Fruit fly (Drosophila melanogaster) whole organism, embryonic: ENCODE data around the gene CG15642.

Source experiments
- BtbVII ChIP-seq: fragments of 200-800 bp; sonication (Bioruptor generic); optimal IDR thresholded peaks from 3 replicates; lab custom pipeline; 2017; ENCODE audit warnings: missing biosample characterization, mild to moderate bottlenecking, missing genetic modification characterization
- C15 ChIP-seq: fragments of 200-800 bp; sonication (Bioruptor generic); IDR thresholded peaks from 3 replicates; pipeline ENCODE4 v1.3.6; 2022; ENCODE audit warnings: missing biosample characterization, missing genetic modification characterization
- CG10366 ChIP-seq: fragments of 200-800 bp; sonication (Bioruptor generic); IDR thresholded peaks from 2 replicates; pipeline ENCODE4 v1.3.6; 2022; ENCODE audit warnings: missing biosample characterization, missing genetic modification characterization
- CG10431 ChIP-seq: fragments of 200-800 bp; sonication (Bioruptor generic); optimal IDR thresholded peaks from 3 replicates; lab custom pipeline; 2018; ENCODE audit warnings: missing biosample characterization, mild to moderate bottlenecking, missing genetic modification characterization
- CG10979 ChIP-seq: fragments of 200-800 bp; sonication (Bioruptor generic); optimal IDR thresholded peaks from 2 replicates; lab custom pipeline; 2018; ENCODE audit warnings: missing biosample characterization, mild to moderate bottlenecking, missing genetic modification characterization, moderate library complexity
- CG13123 ChIP-seq: fragments of 200-800 bp; sonication (Bioruptor generic); optimal IDR thresholded peaks from 2 replicates; lab custom pipeline; 2016; ENCODE audit warnings: missing biosample characterization, missing genetic modification characterization
- CG14710 ChIP-seq: fragments of 200-800 bp; sonication (Bioruptor generic); optimal IDR thresholded peaks from 3 replicates; lab custom pipeline; 2019; ENCODE audit warnings: missing biosample characterization, mild to moderate bottlenecking, missing genetic modification characterization, moderate library complexity
- CG15479 ChIP-seq: fragments of 200-800 bp; sonication (Bioruptor generic); optimal IDR thresholded peaks from 3 replicates; lab custom pipeline; 2019; ENCODE audit warnings: missing biosample characterization, mild to moderate bottlenecking, missing genetic modification characterization, moderate library complexity
- CG15514 ChIP-seq: fragments of 200-800 bp; sonication (Bioruptor generic); optimal IDR thresholded peaks from 3 replicates; lab custom pipeline; 2017; ENCODE audit warnings: missing biosample characterization, missing genetic modification characterization, mild to moderate bottlenecking, moderate library complexity, missing genetic modification reagents
- CG1603 ChIP-seq: fragments of 200-800 bp; sonication (Bioruptor generic); optimal IDR thresholded peaks from 2 replicates; lab custom pipeline; 2019; ENCODE audit warnings: missing biosample characterization, mild to moderate bottlenecking, missing genetic modification characterization, moderate library complexity
- CG16815 ChIP-seq: fragments of 200-800 bp; sonication (Bioruptor generic); optimal IDR thresholded peaks from 3 replicates; lab custom pipeline; 2017; ENCODE audit warnings: missing biosample characterization, mild to moderate bottlenecking, missing genetic modification characterization
- CG30403 ChIP-seq: fragments of 200-800 bp; sonication (Bioruptor generic); optimal IDR thresholded peaks from 3 replicates; lab custom pipeline; 2016; ENCODE audit warnings: missing biosample characterization, missing genetic modification characterization
- CG31441 ChIP-seq: fragments of 200-800 bp; sonication (Bioruptor generic); IDR thresholded peaks from 2 replicates; pipeline ENCODE4 v1.3.6; 2022; ENCODE audit warnings: missing biosample characterization, missing genetic modification characterization
- CG32767 ChIP-seq: fragments of 200-800 bp; sonication (Bioruptor generic); IDR thresholded peaks from 2 replicates; pipeline ENCODE4 v1.3.6; 2022; ENCODE audit warnings: missing biosample characterization, missing genetic modification characterization
- CG3838 ChIP-seq: fragments of 200-800 bp; sonication (Bioruptor generic); optimal IDR thresholded peaks from 3 replicates; lab custom pipeline; 2016; ENCODE audit warnings: missing biosample characterization, missing genetic modification characterization
- CG4730 ChIP-seq: fragments of 200-800 bp; sonication (Bioruptor generic); IDR thresholded peaks from 2 replicates; pipeline ENCODE4 v1.3.6; 2022; ENCODE audit warnings: missing biosample characterization, missing genetic modification characterization
- CG7556 ChIP-seq: fragments of 200-800 bp; sonication (Bioruptor generic); optimal IDR thresholded peaks from 2 replicates; lab custom pipeline; 2017; ENCODE audit warnings: missing biosample characterization, mild to moderate bottlenecking, missing genetic modification characterization
- CG8089 ChIP-seq: fragments of 200-800 bp; sonication (Bioruptor generic); optimal IDR thresholded peaks from 3 replicates; lab custom pipeline; 2016; ENCODE audit warnings: missing biosample characterization, missing genetic modification characterization
- CG8290 ChIP-seq, 3 experiments: fragments of 200-800 bp; sonication (Bioruptor generic); optimal IDR thresholded peaks; 2 replicates each; lab custom pipeline; 2016 to 2019; ENCODE audit warnings: missing biosample characterization in 3 of 3, missing genetic modification characterization in 3 of 3, mild to moderate bottlenecking in 2 of 3, moderate library complexity in 1 of 3
- CG9817 ChIP-seq: fragments of 200-800 bp; sonication (Bioruptor generic); optimal IDR thresholded peaks from 2 replicates; lab custom pipeline; 2018; ENCODE audit warnings: missing biosample characterization, mild to moderate bottlenecking, missing genetic modification characterization, moderate library complexity
- D ChIP-seq, 2 experiments: fragments of 200-800 bp in 1 of 2; fragments of >200 bp in 1 of 2; sonication (Bioruptor generic) in 1 of 2; optimal IDR thresholded peaks; 2 replicates in 1 of 2; 3 replicates in 1 of 2; lab custom pipeline; 2017; ENCODE audit warnings: mild to moderate bottlenecking in 1 of 2, missing biosample characterization in 1 of 2, missing genetic modification characterization in 1 of 2, missing genetic modification reagents in 1 of 2
- Dll ChIP-seq: fragments of 200-800 bp; sonication (Bioruptor generic); IDR thresholded peaks from 4 replicates; pipeline ENCODE4 v1.3.6; 2022; ENCODE audit warnings: missing biosample characterization, missing genetic modification characterization; ENCODE audit not compliant: partially characterized antibody
- Ets97D ChIP-seq: fragments of 200-800 bp; sonication (Bioruptor generic); optimal IDR thresholded peaks from 3 replicates; lab custom pipeline; 2016; ENCODE audit warnings: missing biosample characterization, missing genetic modification characterization
- Gug ChIP-seq: fragments of 200-800 bp; sonication (Bioruptor generic); IDR thresholded peaks from 4 replicates; pipeline ENCODE4 v1.3.6; 2022; ENCODE audit warnings: missing biosample characterization, missing genetic modification characterization
- H15 ChIP-seq: fragments of 200-800 bp; sonication (Bioruptor generic); IDR thresholded peaks from 3 replicates; pipeline ENCODE4 v1.3.6; 2022; ENCODE audit warnings: missing biosample characterization, missing genetic modification characterization
- HLH4C ChIP-seq: fragments of 200-800 bp; sonication (Bioruptor generic); IDR thresholded peaks from 3 replicates; pipeline ENCODE4 v1.3.6; 2022; ENCODE audit warnings: missing biosample characterization, missing genetic modification characterization; ENCODE audit not compliant: partially characterized antibody
- Hmx ChIP-seq: fragments of 200-800 bp; sonication (Bioruptor generic); optimal IDR thresholded peaks from 2 replicates; lab custom pipeline; 2016; ENCODE audit warnings: missing biosample characterization, missing genetic modification characterization
- Nf-YC ChIP-seq: fragments of 200-800 bp; optimal IDR thresholded peaks from 3 replicates; lab custom pipeline; 2019; ENCODE audit warnings: missing biosample characterization, mild to moderate bottlenecking, missing genetic modification characterization, moderate library complexity
- Ravus ChIP-seq: fragments of 200-800 bp; sonication (Bioruptor generic); IDR thresholded peaks from 2 replicates; pipeline ENCODE4 v1.3.6; 2022; ENCODE audit warnings: missing biosample characterization, missing genetic modification characterization
- bab2 ChIP-seq: fragments of 200-800 bp; sonication (Bioruptor generic); optimal IDR thresholded peaks from 2 replicates; lab custom pipeline; 2016; ENCODE audit warnings: missing biosample characterization, missing genetic modification characterization
- bcd ChIP-seq: fragments of 200-800 bp; sonication (Bioruptor generic); optimal IDR thresholded peaks from 2 replicates; lab custom pipeline; 2017; ENCODE audit warnings: missing biosample characterization, mild to moderate bottlenecking, missing genetic modification characterization
- crol ChIP-seq: fragments of 200-800 bp; sonication (Bioruptor generic); IDR thresholded peaks from 2 replicates; pipeline ENCODE4 v1.3.6; 2022; ENCODE audit warnings: missing biosample characterization, missing genetic modification characterization
- danr ChIP-seq: fragments of 200-800 bp; sonication (Bioruptor generic); IDR thresholded peaks from 2 replicates; pipeline ENCODE4 v1.3.6; 2022; ENCODE audit warnings: missing biosample characterization, missing genetic modification characterization
- exex ChIP-seq: fragments of 200-800 bp; sonication (Bioruptor generic); optimal IDR thresholded peaks from 4 replicates; lab custom pipeline; 2018; ENCODE audit warnings: missing biosample characterization, mild to moderate bottlenecking, missing genetic modification characterization, moderate library complexity
- fru ChIP-seq: fragments of >200 bp; optimal IDR thresholded peaks from 2 replicates; lab custom pipeline; 2017
- ftz-f1 ChIP-seq: fragments of 200-800 bp; sonication (Bioruptor generic); optimal IDR thresholded peaks from 2 replicates; lab custom pipeline; 2016; ENCODE audit warnings: missing biosample characterization, missing genetic modification characterization
- gfzf ChIP-seq: fragments of 200-800 bp; sonication (Bioruptor generic); optimal IDR thresholded peaks from 2 replicates; lab custom pipeline; 2016; ENCODE audit warnings: missing biosample characterization, mild to moderate bottlenecking, missing genetic modification characterization, moderate library complexity
- grn ChIP-seq: fragments of 200-800 bp; sonication (Bioruptor generic); optimal IDR thresholded peaks from 3 replicates; lab custom pipeline; 2017; ENCODE audit warnings: missing biosample characterization, missing genetic modification characterization
- gsb-n ChIP-seq: fragments of 200-800 bp; sonication (Bioruptor generic); optimal IDR thresholded peaks from 3 replicates; lab custom pipeline; 2018; ENCODE audit warnings: missing biosample characterization, mild to moderate bottlenecking, missing genetic modification characterization
- ham ChIP-seq: fragments of 200-800 bp; sonication (Bioruptor generic); IDR thresholded peaks from 2 replicates; pipeline ENCODE4 v1.3.6; 2022; ENCODE audit warnings: missing biosample characterization, missing genetic modification characterization
- hbn ChIP-seq: fragments of 200-800 bp; sonication (Bioruptor generic); IDR thresholded peaks from 2 replicates; pipeline ENCODE4 v1.3.6; 2022; ENCODE audit warnings: missing biosample characterization, missing genetic modification characterization; ENCODE audit not compliant: partially characterized antibody
- kay ChIP-seq: fragments of 200-800 bp; sonication (Bioruptor generic); optimal IDR thresholded peaks from 2 replicates; lab custom pipeline; 2016; ENCODE audit warnings: missing biosample characterization, missing genetic modification characterization
- knrl ChIP-seq: fragments of 200-800 bp; sonication (Bioruptor generic); IDR thresholded peaks from 3 replicates; pipeline ENCODE4 v1.3.6; 2022; ENCODE audit warnings: missing biosample characterization, missing genetic modification characterization; ENCODE audit not compliant: partially characterized antibody
- nau ChIP-seq: fragments of 200-800 bp; sonication (Bioruptor generic); optimal IDR thresholded peaks from 3 replicates; lab custom pipeline; 2017; ENCODE audit warnings: missing biosample characterization, mild to moderate bottlenecking, missing genetic modification characterization, missing genetic modification reagents
- scrt ChIP-seq: fragments of 200-800 bp; sonication (Bioruptor generic); optimal IDR thresholded peaks from 2 replicates; lab custom pipeline; 2018; ENCODE audit warnings: missing biosample characterization, mild to moderate bottlenecking, missing genetic modification characterization, moderate library complexity
- so ChIP-seq: fragments of 200-800 bp; sonication (Bioruptor generic); IDR thresholded peaks from 3 replicates; pipeline ENCODE4 v1.3.6; 2022; ENCODE audit warnings: missing biosample characterization, missing genetic modification characterization
- sqz ChIP-seq: fragments of 200-800 bp; sonication (Bioruptor generic); optimal IDR thresholded peaks from 3 replicates; lab custom pipeline; 2018; ENCODE audit warnings: missing biosample characterization, mild to moderate bottlenecking, missing genetic modification characterization
- ttk ChIP-seq: fragments of 200-800 bp; sonication (Bioruptor generic); IDR thresholded peaks from 2 replicates; pipeline ENCODE4 v2.1.2; 2022; ENCODE audit warnings: missing biosample characterization, missing genetic modification characterization
- yki ChIP-seq: fragments of >200 bp; optimal IDR thresholded peaks from 3 replicates; lab custom pipeline; 2018

The CG15642 gene

DNA sequence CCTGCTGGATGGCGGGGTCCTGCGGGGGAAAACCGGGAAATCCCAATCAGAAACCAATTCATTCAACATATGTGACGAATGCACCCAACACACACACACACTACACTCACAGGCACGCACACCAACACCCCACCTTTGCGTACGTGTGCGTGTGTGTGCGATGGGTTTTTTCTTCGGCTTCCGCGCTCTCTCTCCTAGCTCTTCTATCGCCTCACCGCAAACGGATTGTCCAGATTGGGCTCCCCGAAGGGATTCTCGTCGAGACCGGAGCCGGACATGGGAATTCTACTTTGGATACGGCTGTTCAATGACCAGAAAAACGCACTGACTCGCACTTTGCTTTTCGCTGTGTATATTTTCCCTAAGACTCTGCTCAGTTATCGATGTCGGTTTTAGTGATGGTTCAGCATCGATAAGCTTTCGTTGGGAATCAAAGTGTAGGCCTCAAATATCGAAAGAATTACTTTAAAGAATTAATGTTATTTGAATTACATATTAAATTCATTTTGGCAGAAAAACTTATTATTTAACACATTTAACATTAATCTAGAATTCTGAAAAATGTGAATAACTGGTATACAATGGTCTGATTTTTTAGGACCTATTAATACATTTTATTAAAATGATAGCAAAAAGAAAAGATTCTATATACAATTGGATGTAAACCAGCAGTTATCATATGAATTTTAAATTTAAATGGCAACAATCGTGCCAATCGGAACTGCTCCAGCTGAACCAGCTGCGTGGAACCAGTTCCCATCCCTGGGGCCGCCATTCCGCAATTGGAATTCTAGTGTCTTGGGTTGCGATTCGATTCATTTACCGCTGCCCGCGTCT, 17.8 kb downstream of the CG15642 start, which contains the start of the genes Scamp and Ahcy (continued):
- TF ChIP-seq ham (GFP tag; lab: Robert Waterston, UW) (no peak), bcd (GFP tag; lab: Kevin White, UChicago) (no peak), so (GFP tag; lab: Robert Waterston, UW) (no peak), BtbVII (GFP tag; lab: Kevin White, UChicago) (no peak), CG1603 (tag; lab: Kevin White, UChicago) (no peak), CG7556 (GFP tag; lab: Kevin White, UChicago) (peak; percentile 27), Nf-YC (peak; percentile 15), HLH4C (GFP tag; lab: Robert Waterston, UW) (peak; percentile 60; the same call in 2 of the 3 replicates), nau (GFP tag; lab: Kevin White, UChicago) (no peak), yki (no peak), CG10979 (tag; lab: Kevin White, UChicago) (no peak), Dll (GFP tag; lab: Robert Waterston, UW) (peak; percentile 57; the same call in 2 of the 4 replicates), CG13123 (no peak), H15 (GFP tag; lab: Robert Waterston, UW) (no peak), Hmx (GFP tag; lab: Kevin White, UChicago) (no peak), CG8290 (GFP tag; optimal IDR thresholded peaks at IDR 0.05; lab: Kevin White, UChicago) (peak; percentile 18), CG8290 (tag; optimal IDR thresholded peaks at IDR 0.05; lab: Kevin White, UChicago) (no peak), CG3838 (GFP tag; lab: Kevin White, UChicago) (no peak), danr (GFP tag; lab: Robert Waterston, UW) (no peak), CG31441 (GFP tag; lab: Robert Waterston, UW) (0 out of 2 replicates have a peak, but pooled peaks have one; percentile 30), hbn (no peak), fru (lab: Kevin White, UChicago) (no peak), D (optimal IDR thresholded peaks at IDR 0.05; lab: Kevin White, UChicago) (no peak), D (GFP tag; optimal IDR thresholded peaks at IDR 0.05; lab: Kevin White, UChicago) (no peak), CG14710 (tag; lab: Kevin White, UChicago) (peak; percentile 60), C15 (no peak), CG30403 (peak; percentile 30), kay (GFP tag; lab: Kevin White, UChicago) (no peak), grn (GFP tag; lab: Kevin White, UChicago) (no peak), sqz (GFP tag; lab: Kevin White, UChicago) (no peak), gfzf (no peak), CG9817 (tag; lab: Kevin White, UChicago) (no peak), scrt (GFP tag; lab: Kevin White, UChicago) (no peak), Ravus (no peak), exex (tag; lab: Kevin White, UChicago) (no peak), CG32767 (no peak), CG10431 (GFP tag; lab: Kevin White, UChicago) (no peak), CG8089 (no peak), bab2 (GFP tag; lab: Kevin White, UChicago) (no peak), Ets97D (GFP tag; lab: Kevin White, UChicago) (peak; percentile 15), knrl (GFP tag; lab: Robert Waterston, UW) (peak; percentile 63; the same call in 2 of the 3 replicates), ftz-f1 (GFP tag; lab: Kevin White, UChicago) (no peak), Gug (no peak), ttk (no peak), CG4730 (no peak), CG15479 (GFP tag; lab: Kevin White, UChicago) (no peak), gsb-n (tag; lab: Kevin White, UChicago) (no peak), CG10366 (GFP tag; lab: Robert Waterston, UW) (no peak), CG16815 (GFP tag; lab: Kevin White, UChicago) (no peak), CG15514 (GFP tag; lab: Kevin White, UChicago) (peak; percentile 99), crol (GFP tag; lab: Robert Waterston, UW) (peak; percentile 46)
